Worm (Caenorhabditis elegans) whole organism, L3 larva: Measurements from ENCODE around the gene K08D8.6.

Experiments
- R02D3.7 ChIP-seq: fragments of 150-350 bp; optimal IDR thresholded peaks from 2 replicates; lab custom pipeline; 2014; ENCODE audit warnings: missing biosample characterization, missing genetic modification characterization
- ZK546.5 ChIP-seq: sonication (generic microtip); optimal IDR thresholded peaks from 2 replicates; lab custom pipeline; 2017; ENCODE audit warnings: missing biosample characterization, missing genetic modification characterization
- ama-1 ChIP-seq: fragments of 150-350 bp; optimal IDR thresholded peaks from 2 replicates; lab custom pipeline; 2018
- elt-3 ChIP-seq, 3 experiments: fragments of 150-350 bp in 1 of 3; sonication (generic microtip) in 2 of 3; optimal IDR thresholded peaks; 2 replicates in 2 of 3; 4 replicates in 1 of 3; lab custom pipeline; 2014 to 2017; ENCODE audit warnings: missing biosample characterization in 3 of 3, missing genetic modification characterization in 3 of 3
- fos-1 ChIP-seq: fragments of 150-350 bp; optimal IDR thresholded peaks from 2 replicates; lab custom pipeline; 2014; ENCODE audit warnings: missing biosample characterization, missing genetic modification characterization
- lin-39 ChIP-seq: fragments of 150-350 bp; optimal IDR thresholded peaks from 2 replicates; lab custom pipeline; 2018; ENCODE audit warnings: missing biosample characterization, missing genetic modification reagents, missing genetic modification characterization
- mdl-1 ChIP-seq: fragments of 150-350 bp; optimal IDR thresholded peaks from 2 replicates; lab custom pipeline; 2014; ENCODE audit warnings: missing biosample characterization, missing genetic modification characterization
- nhr-76 ChIP-seq: fragments of 150-350 bp; sonication (generic microtip); optimal IDR thresholded peaks from 5 replicates; lab custom pipeline; 2014; ENCODE audit warnings: missing biosample characterization, missing genetic modification characterization
- nhr-77 ChIP-seq: fragments of 150-350 bp; optimal IDR thresholded peaks from 2 replicates; lab custom pipeline; 2014; ENCODE audit warnings: missing biosample characterization, missing genetic modification characterization
- pqm-1 ChIP-seq: fragments of 150-350 bp; optimal IDR thresholded peaks from 2 replicates; lab custom pipeline; 2017; ENCODE audit warnings: missing biosample characterization, missing genetic modification characterization, inconsistent platforms
- skn-1 ChIP-seq: fragments of 150-350 bp; optimal IDR thresholded peaks from 2 replicates; lab custom pipeline; 2014; ENCODE audit warnings: missing biosample characterization, missing genetic modification characterization
- unc-62 ChIP-seq: fragments of 150-350 bp; sonication (generic microtip); optimal IDR thresholded peaks from 4 replicates; lab custom pipeline; 2014; ENCODE audit warnings: missing biosample characterization, missing genetic modification reagents, missing genetic modification characterization

DNA sequence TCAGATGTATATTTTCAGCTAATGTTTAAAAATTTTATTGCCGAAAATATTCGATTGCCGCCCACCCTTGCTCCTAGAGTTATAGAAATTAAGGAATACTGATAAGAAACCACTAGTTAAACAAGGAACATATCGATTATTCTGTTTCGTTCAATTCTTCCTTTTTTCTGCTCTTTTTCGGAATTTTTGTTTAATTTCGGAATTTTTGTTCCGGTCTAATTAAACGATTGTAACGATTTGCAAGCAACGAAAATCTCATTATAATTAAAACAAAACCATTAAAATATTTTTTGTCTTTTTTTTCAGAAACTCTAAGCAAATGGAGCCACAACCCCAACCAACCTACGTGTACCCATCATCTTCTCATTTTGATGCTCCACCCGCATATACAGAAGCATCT lies 1.9 kb upstream of the K08D8.6 start, which contains the start of gene K08D8.1:
- no peak for TF ChIP-seq unc-62 (GFP tag; lab: Kevin White, UChicago)
- TF ChIP-seq elt-3 (tag; optimal IDR thresholded peaks at IDR 0.05; lab: Kevin White, UChicago): no peak
- no peak for TF ChIP-seq R02D3.7 (tag; lab: Kevin White, UChicago)
- no peak for TF ChIP-seq nhr-77 (tag; lab: Kevin White, UChicago)
- TF ChIP-seq ZK546.5: no peak
- no peak for TF ChIP-seq lin-39 (tag; lab: Kevin White, UChicago)
- no peak for TF ChIP-seq pqm-1 (tag; lab: Kevin White, UChicago)
- TF ChIP-seq nhr-76 (tag; lab: Kevin White, UChicago): no peak
- no peak for TF ChIP-seq fos-1 (tag; lab: Kevin White, UChicago)
- no peak for TF ChIP-seq skn-1 (tag; lab: Kevin White, UChicago)
- TF ChIP-seq mdl-1 (tag; lab: Kevin White, UChicago): no peak
- no peak for TF ChIP-seq ama-1 (lab: Kevin White, UChicago)
